Worm (Caenorhabditis elegans) whole organism, L4 larva: Measurements from ENCODE around the gene C28H8.5.

ENCODE experiments used
- dmd-9 ChIP-seq: fragments of 200-800 bp; sonication (Bioruptor generic); IDR thresholded peaks from 2 replicates; pipeline ENCODE4 v1.3.6; 2022; ENCODE audit warnings: missing genetic modification reagents, missing genetic modification characterization, missing compliant biosample characterization
- egl-27 ChIP-seq: sonication (generic microtip); optimal IDR thresholded peaks from 3 replicates; lab custom pipeline; 2017; ENCODE audit warnings: missing biosample characterization, missing genetic modification reagents, missing genetic modification characterization
- hlh-30 ChIP-seq: sonication (generic microtip); optimal IDR thresholded peaks from 2 replicates; lab custom pipeline; 2017; ENCODE audit warnings: antibody characterized with exemption, mild to moderate bottlenecking, missing genetic modification characterization, missing compliant biosample characterization; ENCODE audit not compliant: insufficient read depth
- nhr-111 ChIP-seq: fragments of 200-800 bp; sonication (Bioruptor generic); optimal IDR thresholded peaks from 2 replicates; lab custom pipeline; 2018; ENCODE audit warnings: mild to moderate bottlenecking, missing genetic modification characterization, missing compliant biosample characterization

ce11 chrIII:5842920-5843319 is 41.2 kb upstream of the C28H8.5 start:
- TF ChIP-seq dmd-9 (GFP tag; lab: Robert Waterston, UW) (no peak), egl-27 (tag; lab: Kevin White, UChicago) (no peak), hlh-30 (tag; lab: Kevin White, UChicago) (no peak), nhr-111 (GFP tag; lab: Kevin White, UChicago) (no peak)
